Fruit fly (Drosophila melanogaster): ENCODE results near the gene CG3330.

The CG3330 gene

DNA sequence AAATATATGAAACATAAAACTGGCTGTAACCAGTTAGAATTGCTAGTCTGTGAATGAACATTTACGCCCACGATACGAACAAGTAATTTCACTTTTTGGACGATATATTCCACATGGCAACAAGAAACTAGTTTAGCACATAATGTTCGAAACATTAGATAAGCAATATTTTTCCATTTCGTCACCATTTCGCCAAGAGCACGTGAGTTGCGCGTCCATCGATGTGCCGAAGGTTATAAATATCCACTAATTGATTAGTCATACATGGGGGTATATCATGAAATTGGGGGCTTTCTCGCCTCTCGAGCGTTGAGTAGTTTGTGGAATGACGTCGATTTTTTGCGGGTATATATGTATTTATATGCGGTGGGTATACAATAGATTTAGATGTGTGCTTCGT is 36.6 kb downstream of the CG3330 start:
- TF ChIP-seq CG8359 (GFP tag; optimal IDR thresholded peaks at IDR 0.05; ENCODE audit: borderline replicate concordance) = no peak
- TF ChIP-seq cwo (GFP tag; optimal IDR thresholded peaks at IDR 0.05) = peak; percentile 97
- TF ChIP-seq chinmo (GFP tag; IDR thresholded peaks at IDR 0.05; ENCODE audit: partially characterized antibody) = 0 out of 4 replicates have a peak, but pooled peaks have one; percentile 7
- TF ChIP-seq CG7987 (GFP tag; optimal IDR thresholded peaks at IDR 0.05) = peak; percentile 68
- TF ChIP-seq sd (tag; optimal IDR thresholded peaks at IDR 0.05) = peak; percentile 45

- TF ChIP-seq cwo (GFP tag; optimal IDR thresholded peaks at IDR 0.05) (peak; percentile 100), mld (GFP tag; IDR thresholded peaks at IDR 0.05; ENCODE audit: partially characterized antibody) (no peak), CG2875 (GFP tag; optimal IDR thresholded peaks at IDR 0.05) (no peak), sd (tag; optimal IDR thresholded peaks at IDR 0.05) (peak; percentile 78), Med (GFP tag) (peak; percentile 66), CG8478 (optimal IDR thresholded peaks at IDR 0.05) (peak; percentile 36), lmd (GFP tag; IDR thresholded peaks at IDR 0.05) (no peak), Sry-β (GFP tag; optimal IDR thresholded peaks at IDR 0.05) (no peak), so (GFP tag; IDR thresholded peaks at IDR 0.05) (no peak), CG12769 (tag; optimal IDR thresholded peaks at IDR 0.05) (peak; percentile 83), CG4730 (GFP tag; IDR thresholded peaks at IDR 0.05) (no peak), BtbVII (GFP tag; optimal IDR thresholded peaks at IDR 0.05) (no peak), CG10959 (GFP tag; IDR thresholded peaks at IDR 0.05) (no peak), Mes4 (GFP tag; optimal IDR thresholded peaks at IDR 0.05) (no peak), CG7987 (GFP tag; optimal IDR thresholded peaks at IDR 0.05) (peak; percentile 100), Atf-2 (GFP tag; optimal IDR thresholded peaks at IDR 0.05) (no peak), CG10543 (GFP tag; optimal IDR thresholded peaks at IDR 0.05) (no peak), CG3726 (GFP tag; IDR thresholded peaks at IDR 0.05) (no peak), ab (GFP tag; optimal IDR thresholded peaks at IDR 0.05) (no peak), sug (tag; optimal IDR thresholded peaks at IDR 0.05) (peak; percentile 91), D19B (GFP tag; optimal IDR thresholded peaks at IDR 0.05) (no peak), pzg (GFP tag; optimal IDR thresholded peaks at IDR 0.05) (no peak), h (optimal IDR thresholded peaks at IDR 0.05) (no peak), CG12155 (GFP tag; optimal IDR thresholded peaks at IDR 0.05) (no peak), pros (GFP tag; optimal IDR thresholded peaks at IDR 0.05) (no peak), exex (tag; optimal IDR thresholded peaks at IDR 0.05) (peak; percentile 70), CG8281 (tag; optimal IDR thresholded peaks at IDR 0.05) (no peak), CG8944 (GFP tag; optimal IDR thresholded peaks at IDR 0.05) (no peak), CoRest (tag; optimal IDR thresholded peaks at IDR 0.05) (no peak), sisA (GFP tag; IDR thresholded peaks at IDR 0.05) (no peak), tup (GFP tag; optimal IDR thresholded peaks at IDR 0.05) (no peak), Lim3 (GFP tag; IDR thresholded peaks at IDR 0.05) (no peak), Ets97D (GFP tag; optimal IDR thresholded peaks at IDR 0.05) (no peak), CG17361 (GFP tag; IDR thresholded peaks at IDR 0.05) (no peak), CG31441 (GFP tag; IDR thresholded peaks at IDR 0.05) (no peak), CG8388 (GFP tag; optimal IDR thresholded peaks at IDR 0.05) (no peak), Elba2 (GFP tag; optimal IDR thresholded peaks at IDR 0.05) (no peak), Camta (GFP tag; optimal IDR thresholded peaks at IDR 0.05) (no peak), CG33213 (GFP tag; optimal IDR thresholded peaks at IDR 0.05) (no peak), knrl (GFP tag; IDR thresholded peaks at IDR 0.05; ENCODE audit: partially characterized antibody) (no peak), Dref (GFP tag; IDR thresholded peaks at IDR 0.05) (no peak), CG10209 (GFP tag; optimal IDR thresholded peaks at IDR 0.05) (no peak), CG13894 (tag; optimal IDR thresholded peaks at IDR 0.05) (peak; percentile 18), Hand (GFP tag; optimal IDR thresholded peaks at IDR 0.05) (no peak), Lhr (GFP tag; optimal IDR thresholded peaks at IDR 0.05) (no peak), CG17612 (GFP tag; IDR thresholded peaks at IDR 0.05) (no peak), cato (GFP tag; optimal IDR thresholded peaks at IDR 0.05; ENCODE audit: borderline replicate concordance) (no peak)
Measured at dm6 chr3R:27293065-27293464, 37.6 kb downstream of the CG3330 start.

Measured in whole organism, embryonic.